Fruit fly (Drosophila melanogaster): ENCODE results near the gene Smg6.

dm6 chr3R:25074558-25074964 lies 41.3 kb upstream of the Smg6 start, which contains the start of the genes shams and CG11920:
- TF ChIP-seq kay (GFP tag; ENCODE audit: borderline replicate concordance) (no peak), CG7045 (GFP tag; optimal IDR thresholded peaks at IDR 0.05) (no peak), Mnt (GFP tag; optimal IDR thresholded peaks at IDR 0.05) (peak; percentile 96), ovo (GFP tag; optimal IDR thresholded peaks at IDR 0.05) (no peak), Crg-1 (GFP tag; optimal IDR thresholded peaks at IDR 0.05) (no peak), CG7101 (tag; optimal IDR thresholded peaks at IDR 0.05) (peak; percentile 59), bab1 (GFP tag; optimal IDR thresholded peaks at IDR 0.05) (no peak), pad (GFP tag; optimal IDR thresholded peaks at IDR 0.05) (no peak), CG12768 (GFP tag; optimal IDR thresholded peaks at IDR 0.05) (peak; percentile 9)

Measured in whole organism, adult.